Worm (Caenorhabditis elegans) whole organism, L4 larva: ENCODE results near the gene gskl-1.

Experiments
- T20F7.1 ChIP-seq: fragments of 200-800 bp; sonication (Bioruptor generic); optimal IDR thresholded peaks from 2 replicates; lab custom pipeline; 2018; ENCODE audit warnings: mild to moderate bottlenecking, missing genetic modification characterization, missing compliant biosample characterization
- aha-1 ChIP-seq: fragments of 150-350 bp; peaks from one replicate; lab custom pipeline; 2014; ENCODE audit warnings: missing biosample characterization, missing genetic modification characterization
- ceh-20 ChIP-seq: fragments of 200-800 bp; sonication (Bioruptor generic); IDR thresholded peaks from 2 replicates; pipeline ENCODE4 v1.3.6; 2022; ENCODE audit warnings: missing genetic modification reagents, missing genetic modification characterization, missing compliant biosample characterization
- ceh-44 ChIP-seq: fragments of 200-800 bp; sonication (Bioruptor generic); IDR thresholded peaks from 2 replicates; pipeline ENCODE4 v1.3.6; 2022; ENCODE audit warnings: missing genetic modification reagents, missing genetic modification characterization, missing compliant biosample characterization
- ces-1 ChIP-seq: fragments of 150-350 bp; sonication (generic microtip); optimal IDR thresholded peaks from 4 replicates; lab custom pipeline; 2014; ENCODE audit warnings: missing biosample characterization, missing genetic modification reagents, missing genetic modification characterization
- dmd-8 ChIP-seq: fragments of 200-800 bp; sonication (Bioruptor generic); IDR thresholded peaks from 2 replicates; pipeline ENCODE4 v1.3.6; 2022; ENCODE audit warnings: missing genetic modification characterization, missing compliant biosample characterization
- duxl-1 ChIP-seq: sonication (generic microtip); optimal IDR thresholded peaks from 2 replicates; lab custom pipeline; 2016; ENCODE audit warnings: mild to moderate bottlenecking, missing genetic modification characterization, moderate library complexity, missing compliant biosample characterization; ENCODE audit not compliant: poor library complexity
- mdl-1 ChIP-seq, 2 experiments: fragments of 150-350 bp in 1 of 2; sonication (generic microtip) in 1 of 2; optimal IDR thresholded peaks; 2 replicates each; lab custom pipeline; 2014 to 2017; ENCODE audit warnings: missing biosample characterization in 2 of 2, missing genetic modification characterization in 2 of 2
- mes-2 ChIP-seq: sonication (generic microtip); optimal IDR thresholded peaks from 2 replicates; lab custom pipeline; 2016; ENCODE audit warnings: missing genotype, mild to moderate bottlenecking, missing genetic modification characterization, missing compliant biosample characterization; ENCODE audit not compliant: poor library complexity, severe bottlenecking
- nhr-42 ChIP-seq: fragments of 200-800 bp; sonication (Bioruptor generic); IDR thresholded peaks from 2 replicates; pipeline ENCODE4 v1.3.6; 2022; ENCODE audit warnings: missing genetic modification characterization, missing compliant biosample characterization
- pha-4 ChIP-seq, 2 experiments: fragments of 150-350 bp in 1 of 2; fragments of 200-800 bp in 1 of 2; sonication (Bioruptor generic) in 1 of 2; IDR thresholded peaks in 1 of 2; optimal IDR thresholded peaks in 1 of 2; 2 replicates each; pipeline versions ENCODE4 v1.3.6 to Lab custom; 2014 to 2022; ENCODE audit warnings: missing genetic modification characterization in 2 of 2, missing genetic modification reagents in 2 of 2, missing biosample characterization in 1 of 2, missing compliant biosample characterization in 1 of 2
- unc-62 ChIP-seq, 3 experiments: fragments of 150-350 bp in 1 of 3; sonication (generic microtip); optimal IDR thresholded peaks in 2 of 3; peaks in 1 of 3; 1 replicate in 1 of 3; 2 replicates in 2 of 3; lab custom pipeline; 2014 to 2017; ENCODE audit warnings: missing biosample characterization in 3 of 3, missing genetic modification characterization in 3 of 3, missing genetic modification reagents in 3 of 3, missing genotype in 1 of 3
- zag-1 ChIP-seq: fragments of 150-350 bp; optimal IDR thresholded peaks from 2 replicates; lab custom pipeline; 2014; ENCODE audit warnings: missing biosample characterization, missing genetic modification characterization

Gene gskl-1

DNA sequence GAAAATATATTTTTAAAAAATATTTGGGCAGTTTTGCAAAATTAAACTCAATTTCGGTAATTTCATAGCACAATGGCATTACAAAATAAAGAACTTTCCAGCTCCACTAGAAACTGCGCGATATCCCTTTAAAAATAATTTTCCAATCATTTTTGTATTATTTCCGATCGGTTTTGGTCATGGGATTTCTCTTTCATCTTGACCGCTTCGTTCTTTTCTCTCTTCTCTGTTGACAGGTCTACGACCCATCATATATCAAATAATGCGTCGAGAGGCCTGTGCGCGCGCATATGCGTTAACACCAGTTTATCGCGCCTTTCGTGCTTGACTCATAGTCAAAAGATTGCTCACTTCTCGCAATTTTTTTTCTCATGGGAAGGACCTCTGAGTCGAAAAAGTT, 41.2 kb downstream of the gskl-1 start:
- TF ChIP-seq duxl-1 (tag; lab: Kevin White, UChicago) (no peak), ceh-44 (no peak), mes-2 (tag; lab: Kevin White, UChicago) (peak; percentile 5), aha-1 (tag; lab: Kevin White, UChicago) (peak; percentile 53), pha-4 (GFP tag; IDR thresholded peaks at IDR 0.05; lab: Robert Waterston, UW) (no peak), pha-4 (tag; optimal IDR thresholded peaks at IDR 0.05; lab: Kevin White, UChicago) (no peak), T20F7.1 (no peak), nhr-42 (GFP tag; lab: Robert Waterston, UW) (no peak), ceh-20 (no peak)

DNA sequence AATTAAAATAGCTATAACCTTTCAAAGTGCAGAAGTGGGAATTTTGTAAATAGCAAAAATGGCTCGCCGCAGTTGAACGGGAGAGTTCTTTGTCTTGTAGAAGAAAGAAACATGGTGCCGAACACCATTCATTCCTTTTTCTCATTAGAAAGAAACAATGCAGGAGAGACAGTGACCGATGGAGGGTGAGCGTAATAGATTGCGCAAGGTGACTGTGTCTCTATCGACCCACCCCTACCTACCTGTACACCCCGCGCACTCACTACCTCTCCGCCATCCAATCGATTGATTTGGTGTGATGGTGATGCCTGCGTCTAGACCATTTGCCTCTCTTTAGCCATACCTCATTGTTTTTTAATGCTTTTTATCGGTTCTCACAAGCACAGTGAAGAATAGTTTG, 41.8 kb downstream of the gskl-1 start:
- TF ChIP-seq mes-2 (tag; lab: Kevin White, UChicago) (peak; percentile 2), mdl-1 (tag; optimal IDR thresholded peaks at IDR 0.05; lab: Kevin White, UChicago) (no peak)
- TF ChIP-seq, all 104 proteins: peak for 1

DNA sequence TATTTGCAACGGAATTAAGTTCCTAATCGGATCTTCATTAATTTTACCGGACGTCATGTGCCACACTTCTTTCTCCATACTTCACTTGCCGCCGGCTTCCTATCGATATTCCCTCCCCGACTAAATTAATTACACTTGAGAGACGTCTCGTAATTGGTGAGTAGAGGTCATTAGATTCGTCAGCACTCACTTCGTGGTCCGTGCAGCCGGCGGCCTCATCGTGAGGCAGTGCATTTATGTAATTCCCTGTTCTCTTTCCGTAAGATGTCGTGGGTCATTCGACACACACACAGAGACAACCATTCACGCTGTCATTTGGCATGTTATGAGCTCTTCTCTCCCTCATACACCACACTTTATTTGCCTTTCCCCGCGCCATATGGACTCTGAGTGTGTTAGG, 43.2 kb downstream of the gskl-1 start:
- TF ChIP-seq unc-62 (GFP tag; optimal IDR thresholded peaks at IDR 0.05 in 1 of 2; lab: Kevin White, UChicago) (peak in 1 of 2 experiments; percentile 43), unc-62 (tag; optimal IDR thresholded peaks at IDR 0.05; lab: Kevin White, UChicago) (no peak), zag-1 (tag; lab: Kevin White, UChicago) (no peak), ces-1 (GFP tag; lab: Kevin White, UChicago) (peak; percentile 16)

DNA sequence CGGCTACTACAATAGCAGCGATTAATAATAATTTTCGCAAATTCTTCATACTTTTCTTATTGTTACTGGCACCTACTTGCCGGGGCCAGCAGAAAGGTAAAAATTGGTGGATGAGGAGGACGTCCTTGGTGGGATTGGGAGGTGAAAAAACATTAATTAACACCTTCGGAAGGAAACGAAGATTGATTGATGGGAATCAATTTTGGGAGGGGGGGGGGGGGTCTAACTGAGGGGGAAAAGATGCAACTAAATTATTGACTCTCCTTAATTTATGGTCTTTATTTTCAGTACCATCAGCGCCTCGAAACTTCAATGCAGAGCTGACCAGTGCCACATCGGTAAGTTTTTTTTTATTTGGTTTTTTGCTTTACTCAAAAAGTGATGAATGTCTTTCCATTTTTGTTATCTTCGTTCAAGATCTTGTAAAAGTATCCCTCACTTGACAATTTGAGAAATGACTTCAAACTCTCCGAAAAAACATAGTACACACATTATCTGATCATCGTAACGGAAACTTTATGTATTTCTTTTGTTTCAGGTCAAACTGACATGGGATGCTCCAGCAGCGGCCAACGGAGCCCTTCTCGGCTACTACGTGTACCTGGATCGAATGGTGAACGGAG, 46.4 kb downstream of the gskl-1 start:
- TF ChIP-seq dmd-8 = no peak
- peak; percentile 71 for TF ChIP-seq aha-1 (tag; lab: Kevin White, UChicago)
- peak in 1 of 2 experiments; percentile 77 for TF ChIP-seq unc-62 (GFP tag; optimal IDR thresholded peaks at IDR 0.05 in 1 of 2; lab: Kevin White, UChicago)
- no peak for TF ChIP-seq unc-62 (tag; optimal IDR thresholded peaks at IDR 0.05; lab: Kevin White, UChicago)

DNA sequence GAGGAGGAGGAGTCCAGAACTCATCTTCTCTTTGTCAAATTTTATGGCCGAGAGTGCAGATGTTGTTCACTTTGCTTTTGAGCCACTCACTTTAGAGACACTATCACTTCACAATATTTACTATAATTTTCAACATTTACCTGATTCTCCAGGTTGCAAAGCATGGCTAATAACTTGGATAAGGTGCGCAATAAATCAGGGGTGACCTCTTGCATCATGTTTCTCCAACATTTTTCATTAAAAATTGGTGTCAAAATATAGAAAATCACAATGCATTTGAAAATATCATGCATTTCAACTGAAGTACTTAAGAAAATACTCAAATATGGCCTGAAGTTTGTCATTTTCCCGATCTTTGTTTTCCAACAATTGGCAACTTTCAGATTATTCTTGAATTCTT, 48.2 kb downstream of the gskl-1 start:
- TF ChIP-seq unc-62 (GFP tag; optimal IDR thresholded peaks at IDR 0.05 in 1 of 2; lab: Kevin White, UChicago) (peak in 1 of 2 experiments; percentile 97), unc-62 (tag; optimal IDR thresholded peaks at IDR 0.05; lab: Kevin White, UChicago) (no peak), duxl-1 (tag; lab: Kevin White, UChicago) (no peak)
